Fruit fly (Drosophila melanogaster): ENCODE measurements around the gene CG34030.

Gene CG34030

dm6 chr3L:7086093-7086492, 11.0 kb upstream of the CG34030 start:
- TF ChIP-seq CG3919 (GFP tag; optimal IDR thresholded peaks at IDR 0.05) (no peak), CG16779 (tag; optimal IDR thresholded peaks at IDR 0.05) (no peak), CG6276 (GFP tag; optimal IDR thresholded peaks at IDR 0.05) (no peak)

DNA sequence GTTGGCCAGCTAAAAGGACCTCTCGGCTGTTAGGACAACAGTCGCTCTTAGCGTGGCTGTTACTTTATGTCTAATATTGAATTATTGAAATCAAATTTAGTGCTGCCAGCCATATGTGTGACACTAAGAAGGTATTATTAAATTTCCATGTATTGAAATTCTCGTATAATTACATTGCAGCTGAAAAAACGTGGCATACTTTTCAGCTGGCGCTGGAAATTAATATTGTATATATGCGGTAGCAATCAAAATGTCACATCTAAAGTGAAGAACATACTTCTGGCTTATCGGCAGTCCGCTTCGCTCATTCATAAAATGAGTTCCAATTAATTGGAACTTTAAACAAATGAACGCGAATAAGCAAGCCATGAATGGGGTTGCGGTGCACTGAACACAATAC, 7.1 kb upstream of the CG34030 start:
- no peak for TF ChIP-seq CG34406 (GFP tag; optimal IDR thresholded peaks at IDR 0.05)
- no peak for TF ChIP-seq acj6 (GFP tag; optimal IDR thresholded peaks at IDR 0.05)
- TF ChIP-seq CG6276 (GFP tag; optimal IDR thresholded peaks at IDR 0.05) = no peak
- TF ChIP-seq CG32006 (GFP tag; optimal IDR thresholded peaks at IDR 0.05) = no peak
- no peak for TF ChIP-seq Sox102F (GFP tag; optimal IDR thresholded peaks at IDR 0.05)
- TF ChIP-seq Eip93F (GFP tag; optimal IDR thresholded peaks at IDR 0.05) = no peak
- no peak for TF ChIP-seq CG6792 (GFP tag; optimal IDR thresholded peaks at IDR 0.05)
- TF ChIP-seq CG6808 (GFP tag; optimal IDR thresholded peaks at IDR 0.05) = no peak
- no peak for TF ChIP-seq CG15336 (GFP tag; IDR thresholded peaks at IDR 0.05)
- no peak for TF ChIP-seq OdsH (GFP tag; optimal IDR thresholded peaks at IDR 0.05)

dm6 chr3L:7077258-7077657, 2.2 kb upstream of the CG34030 start, which contains the start of gene CG8641:
Gene CG8641, minus strand, starts transcription at chr3L:7077462.
- TF ChIP-seq CG11294 (GFP tag; IDR thresholded peaks at IDR 0.05) (no peak), Smox (GFP tag; optimal IDR thresholded peaks at IDR 0.05) (no peak), Hr4 (GFP tag; optimal IDR thresholded peaks at IDR 0.05) (no peak), Sox15 (GFP tag; optimal IDR thresholded peaks at IDR 0.05) (no peak), CG6792 (GFP tag; optimal IDR thresholded peaks at IDR 0.05) (no peak)

DNA sequence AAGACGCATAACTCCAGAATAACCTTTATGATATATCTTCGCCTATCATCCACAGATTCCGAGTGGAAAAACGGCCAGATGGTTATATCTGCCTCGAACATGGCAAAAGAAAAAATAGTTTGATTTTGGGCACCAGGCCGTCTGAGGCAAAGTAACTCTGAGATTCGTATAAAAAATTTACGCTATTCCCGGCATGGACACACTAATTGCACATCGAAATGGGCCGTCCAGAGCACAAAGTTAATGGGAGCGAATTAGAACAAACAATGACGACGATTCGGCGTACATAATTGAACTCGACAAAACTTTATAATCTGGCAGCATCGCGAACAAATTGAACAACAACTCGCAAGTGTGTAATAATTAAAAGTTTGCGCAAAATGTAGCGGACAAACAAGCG, 5.9 kb downstream of the CG34030 start, which contains the start of gene CG32391:
TSS of gene CG32391 (minus strand) at position 101 of the 400 bp plus-strand sequence.
- no peak for TF ChIP-seq Blimp-1 (GFP tag; optimal IDR thresholded peaks at IDR 0.05)
- peak; percentile 39 for TF ChIP-seq svp (GFP tag)

dm6 chr3L:7066014-7066413, 9.0 kb downstream of the CG34030 start, which contains the start of gene CG14823:
Gene CG14823, plus strand, starts transcription at chr3L:7066314.
- no peak for TF ChIP-seq CG15336 (GFP tag; IDR thresholded peaks at IDR 0.05)
- no peak for TF ChIP-seq CG8119 (GFP tag; IDR thresholded peaks at IDR 0.05)
- TF ChIP-seq CG11294 (GFP tag; IDR thresholded peaks at IDR 0.05) = no peak
- peak; percentile 82 for TF ChIP-seq svp (GFP tag)

DNA sequence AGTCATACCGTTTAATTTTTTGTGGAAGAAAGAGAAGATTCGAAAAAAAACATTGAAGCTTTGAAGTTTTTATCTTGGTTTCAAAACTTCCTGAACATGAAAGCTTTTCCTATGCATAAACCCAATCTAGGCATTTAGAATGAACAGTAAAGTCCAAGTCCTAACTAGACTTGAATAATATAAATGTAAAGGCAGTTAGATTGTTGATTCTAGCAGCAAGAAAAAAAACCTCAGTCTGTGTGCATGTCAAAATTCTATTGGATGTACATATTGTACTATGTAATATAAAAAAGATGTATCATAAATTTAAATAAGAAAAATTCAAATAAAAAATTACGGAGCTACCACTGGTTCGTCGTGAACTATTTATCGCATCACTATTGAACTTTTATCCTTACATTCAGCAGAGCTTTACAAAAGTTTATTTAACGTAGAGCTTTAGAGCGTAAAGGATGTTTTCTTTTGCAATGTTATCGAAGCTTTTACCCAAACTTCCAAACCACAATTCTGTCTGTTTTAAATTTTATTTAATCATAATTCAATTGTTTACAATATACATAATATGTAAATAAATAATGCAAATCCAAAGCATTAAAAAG, 16.5 kb downstream of the CG34030 start:
- TF ChIP-seq CG6854 (GFP tag; optimal IDR thresholded peaks at IDR 0.05) = no peak
- TF ChIP-seq OdsH (GFP tag; optimal IDR thresholded peaks at IDR 0.05) = no peak
- no peak for TF ChIP-seq CG6276 (GFP tag; optimal IDR thresholded peaks at IDR 0.05)
- TF ChIP-seq cyc (GFP tag; optimal IDR thresholded peaks at IDR 0.05) = no peak
- no peak for TF ChIP-seq CG1621 (tag; optimal IDR thresholded peaks at IDR 0.05)
- no peak for TF ChIP-seq Met (GFP tag; optimal IDR thresholded peaks at IDR 0.05)
- TF ChIP-seq Blimp-1 (GFP tag; optimal IDR thresholded peaks at IDR 0.05) = no peak
- TF ChIP-seq dac (GFP tag; optimal IDR thresholded peaks at IDR 0.05) = no peak
- TF ChIP-seq CG32006 (GFP tag; optimal IDR thresholded peaks at IDR 0.05) = no peak
- no peak for TF ChIP-seq CG7368 (GFP tag; optimal IDR thresholded peaks at IDR 0.05)
- no peak for TF ChIP-seq Lpt (GFP tag; optimal IDR thresholded peaks at IDR 0.05)
- no peak for TF ChIP-seq svp (GFP tag)
- no peak for TF ChIP-seq CG15336 (GFP tag; IDR thresholded peaks at IDR 0.05)
- no peak for TF ChIP-seq CG3919 (GFP tag; optimal IDR thresholded peaks at IDR 0.05)
- TF ChIP-seq Eip75B (GFP tag; optimal IDR thresholded peaks at IDR 0.05) = no peak
- TF ChIP-seq achi (GFP tag; optimal IDR thresholded peaks at IDR 0.05) = no peak
- no peak for TF ChIP-seq fd85E (GFP tag; optimal IDR thresholded peaks at IDR 0.05)

- no peak for TF ChIP-seq topi (GFP tag; optimal IDR thresholded peaks at IDR 0.05)
- no peak for TF ChIP-seq vri (GFP tag; optimal IDR thresholded peaks at IDR 0.05)
- TF ChIP-seq esn (GFP tag; optimal IDR thresholded peaks at IDR 0.05) = no peak
- TF ChIP-seq acj6 (GFP tag; optimal IDR thresholded peaks at IDR 0.05) = no peak
- TF ChIP-seq svp (GFP tag) = no peak
- no peak for TF ChIP-seq Hr38 (GFP tag; optimal IDR thresholded peaks at IDR 0.05)
- TF ChIP-seq CG16779 (tag; optimal IDR thresholded peaks at IDR 0.05) = no peak
- TF ChIP-seq CG8632 (GFP tag; optimal IDR thresholded peaks at IDR 0.05) = no peak
- no peak for TF ChIP-seq CG6276 (GFP tag; optimal IDR thresholded peaks at IDR 0.05)
- no peak for TF ChIP-seq Eip75B (GFP tag; optimal IDR thresholded peaks at IDR 0.05)
- no peak for TF ChIP-seq net (GFP tag; optimal IDR thresholded peaks at IDR 0.05)
- TF ChIP-seq salr (GFP tag; optimal IDR thresholded peaks at IDR 0.05) = no peak
- TF ChIP-seq CG4318 (GFP tag; optimal IDR thresholded peaks at IDR 0.05) = no peak
- no peak for TF ChIP-seq CG34406 (GFP tag; optimal IDR thresholded peaks at IDR 0.05)
- no peak for TF ChIP-seq CG7368 (GFP tag; optimal IDR thresholded peaks at IDR 0.05)
- TF ChIP-seq CG11762 (GFP tag; optimal IDR thresholded peaks at IDR 0.05; ENCODE audit: insufficient read depth) = no peak
Measured at dm6 chr3L:7037843-7038242, 37.2 kb downstream of the CG34030 start.

Data from whole organism, prepupa.